Fruit fly (Drosophila melanogaster): ENCODE results near the gene Jon65Aiv.
A peak's percentile ranks its signal among the peaks of the same experiment; 100 is the strongest.

Gene Jon65Aiv

dm6 chr3L:6054803-6055202 is 15.8 kb downstream of the Jon65Aiv start, which contains the start of gene tant (continued):
- TF ChIP-seq PHDP (tag; optimal IDR thresholded peaks at IDR 0.05) (no peak), btn (GFP tag; optimal IDR thresholded peaks at IDR 0.05) (no peak), CG17568 (GFP tag; optimal IDR thresholded peaks at IDR 0.05) (no peak), CG17186 (GFP tag; optimal IDR thresholded peaks at IDR 0.05) (peak; percentile 72), sna (GFP tag; IDR thresholded peaks at IDR 0.05; ENCODE audit: partially characterized antibody) (peak; percentile 92), Hsf (GFP tag; optimal IDR thresholded peaks at IDR 0.05) (peak; percentile 6), Hr3 (GFP tag; optimal IDR thresholded peaks at IDR 0.05) (peak; percentile 7), dati (GFP tag; IDR thresholded peaks at IDR 0.05) (no peak), CG31365 (tag; optimal IDR thresholded peaks at IDR 0.05) (peak; percentile 95), Lhr (GFP tag; optimal IDR thresholded peaks at IDR 0.05) (peak; percentile 74), Nf-YA (GFP tag; IDR thresholded peaks at IDR 0.05) (no peak), yki (optimal IDR thresholded peaks at IDR 0.05) (peak; percentile 55), hb (GFP tag; IDR thresholded peaks at IDR 0.05; ENCODE audit: partially characterized antibody) (peak; percentile 81), ato (GFP tag; IDR thresholded peaks at IDR 0.05; ENCODE audit: partially characterized antibody) (peak; percentile 86), E2f2 (GFP tag; IDR thresholded peaks at IDR 0.05) (peak; percentile 84), Med (GFP tag) (peak; percentile 65), Pdp1 (GFP tag; optimal IDR thresholded peaks at IDR 0.05) (peak in 1 of 2 experiments; percentile 8), HLH3B (GFP tag; IDR thresholded peaks at IDR 0.05) (no peak), crp (GFP tag; optimal IDR thresholded peaks at IDR 0.05) (peak in 1 of 2 experiments; percentile 41), CG3995 (GFP tag; optimal IDR thresholded peaks at IDR 0.05) (peak; percentile 94), CG17361 (GFP tag; IDR thresholded peaks at IDR 0.05) (peak; percentile 57; the same call in 2 of the 3 replicates)

DNA sequence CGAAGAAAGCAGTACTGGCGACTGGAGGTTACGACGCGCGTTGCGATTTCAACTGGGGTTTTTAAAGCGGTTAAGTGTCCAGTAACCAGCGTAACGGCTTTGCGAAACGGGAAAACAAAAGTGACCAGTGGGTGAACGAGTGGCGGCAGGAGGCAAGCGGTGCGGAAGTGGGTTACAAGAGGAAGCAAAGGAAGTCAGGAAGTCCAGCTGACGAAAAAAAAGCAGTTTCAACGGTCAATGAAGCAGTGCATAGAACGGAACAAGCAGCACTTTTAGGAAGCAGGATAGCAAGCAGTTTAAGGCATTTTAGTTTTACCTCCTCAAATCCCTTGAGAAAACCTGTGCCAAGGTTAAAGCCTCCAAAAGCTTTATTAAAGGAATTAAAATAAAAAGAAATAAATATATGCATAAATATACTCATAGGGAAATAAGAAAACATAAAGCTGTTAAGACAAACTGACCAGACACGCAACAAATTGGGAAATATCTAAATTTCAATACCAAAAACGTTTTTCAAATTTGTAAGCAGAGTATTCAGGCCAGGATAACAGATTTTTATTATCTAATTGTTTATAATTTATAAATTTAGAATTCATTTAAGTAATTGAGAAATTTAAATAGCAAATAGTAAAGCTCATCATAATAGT is 20.2 kb downstream of the Jon65Aiv start, which contains the start of gene CG6592:
CG6592 (plus strand) TSS at position 597 of the 647 bp plus-strand sequence.
- TF ChIP-seq salm (tag; optimal IDR thresholded peaks at IDR 0.05) (no peak), Ets65A (GFP tag) (peak; percentile 98), CG16815 (GFP tag; optimal IDR thresholded peaks at IDR 0.05) (peak; percentile 79), CG9876 (GFP tag; optimal IDR thresholded peaks at IDR 0.05) (peak; percentile 77), gem (tag; optimal IDR thresholded peaks at IDR 0.05) (peak; percentile 8), fru (optimal IDR thresholded peaks at IDR 0.05) (no peak), ci (GFP tag; IDR thresholded peaks at IDR 0.05) (peak; percentile 43; the same call in 1 of the 3 replicates), NfI (GFP tag; optimal IDR thresholded peaks at IDR 0.05) (peak; percentile 51), CG34376 (GFP tag; optimal IDR thresholded peaks at IDR 0.05) (no peak), wor (GFP tag; IDR thresholded peaks at IDR 0.05) (no peak), ssp (GFP tag; IDR thresholded peaks at IDR 0.05) (no peak), row (GFP tag; IDR thresholded peaks at IDR 0.05) (no peak), Abd-B (GFP tag; optimal IDR thresholded peaks at IDR 0.05) (peak; percentile 24), CG17802 (tag; optimal IDR thresholded peaks at IDR 0.05) (peak; percentile 23), CG6175 (GFP tag; IDR thresholded peaks at IDR 0.05) (no peak), NC2α (GFP tag; optimal IDR thresholded peaks at IDR 0.05) (peak; percentile 28), Bdp1 (GFP tag; optimal IDR thresholded peaks at IDR 0.05) (peak; percentile 9), CG17568 (GFP tag; optimal IDR thresholded peaks at IDR 0.05) (peak; percentile 24), CG5953 (GFP tag; IDR thresholded peaks at IDR 0.05) (no peak), CG11560 (tag; IDR thresholded peaks at IDR 0.05) (no peak), CG17186 (GFP tag; optimal IDR thresholded peaks at IDR 0.05) (no peak), CG10366 (GFP tag; IDR thresholded peaks at IDR 0.05) (peak; percentile 36; the same call in 1 of the 2 replicates), HLH3B (GFP tag; IDR thresholded peaks at IDR 0.05) (no peak), crp (GFP tag; optimal IDR thresholded peaks at IDR 0.05) (peak in 1 of 2 experiments; percentile 57), Lim3 (GFP tag; IDR thresholded peaks at IDR 0.05) (no peak), sisA (GFP tag; IDR thresholded peaks at IDR 0.05) (0 out of 2 replicates have a peak, but pooled peaks have one; percentile 7), tll (GFP tag; optimal IDR thresholded peaks at IDR 0.05) (peak in 1 of 2 experiments; percentile 67), CG1602 (GFP tag; optimal IDR thresholded peaks at IDR 0.05) (peak; percentile 48), phol (tag; optimal IDR thresholded peaks at IDR 0.05) (peak; percentile 62), CG2129 (GFP tag; IDR thresholded peaks at IDR 0.05; ENCODE audit: partially characterized antibody) (no peak), CG10321 (GFP tag; IDR thresholded peaks at IDR 0.05) (no peak), BEAF-32 (GFP tag; optimal IDR thresholded peaks at IDR 0.05) (peak; percentile 11)
